Worm (Caenorhabditis elegans) whole organism, L2 larva: ENCODE data around the gene fbxb-97.

Experiments used
- aly-2 ChIP-seq: fragments of 150-350 bp; optimal IDR thresholded peaks from 2 replicates; lab custom pipeline; 2014; ENCODE audit warnings: missing biosample characterization, missing genetic modification characterization
- ama-1 ChIP-seq: fragments of 150-350 bp; optimal IDR thresholded peaks from 2 replicates; lab custom pipeline; 2018; ENCODE audit warnings: inconsistent platforms
- blmp-1 ChIP-seq: sonication (generic microtip); optimal IDR thresholded peaks from 2 replicates; lab custom pipeline; 2017; ENCODE audit warnings: missing genetic modification characterization, mild to moderate bottlenecking, missing compliant biosample characterization, antibody characterized with exemption, moderate library complexity; ENCODE audit not compliant: insufficient read depth
- elt-3 ChIP-seq: sonication (generic microtip); optimal IDR thresholded peaks from 2 replicates; lab custom pipeline; 2017; ENCODE audit warnings: missing biosample characterization, missing genetic modification characterization
- fos-1 ChIP-seq: fragments of 150-350 bp; optimal IDR thresholded peaks from 2 replicates; lab custom pipeline; 2014; ENCODE audit warnings: missing biosample characterization, missing genetic modification characterization
- mab-5 ChIP-seq: fragments of 150-350 bp; optimal IDR thresholded peaks from 2 replicates; lab custom pipeline; 2014; ENCODE audit warnings: missing biosample characterization, missing genetic modification characterization
- nhr-237 ChIP-seq: fragments of 150-350 bp; optimal IDR thresholded peaks from 2 replicates; lab custom pipeline; 2014; ENCODE audit warnings: missing biosample characterization, missing genetic modification characterization
- nhr-77 ChIP-seq: fragments of 150-350 bp; optimal IDR thresholded peaks from 2 replicates; lab custom pipeline; 2014; ENCODE audit warnings: missing biosample characterization, missing genetic modification characterization
- unc-39 ChIP-seq: fragments of 150-350 bp; optimal IDR thresholded peaks from 2 replicates; lab custom pipeline; 2014; ENCODE audit warnings: missing biosample characterization, missing genetic modification characterization
- unc-55 ChIP-seq: fragments of 150-350 bp; sonication (generic microtip); optimal IDR thresholded peaks from 3 replicates; lab custom pipeline; 2014; ENCODE audit warnings: missing biosample characterization, missing genetic modification reagents, missing genetic modification characterization
- ztf-1 ChIP-seq: fragments of 200-800 bp; sonication (Bioruptor generic); conservative IDR thresholded peaks from 2 replicates; pipeline ENCODE4 v1.3.6; 2022; ENCODE audit warnings: missing genetic modification characterization, missing compliant biosample characterization
- ztf-11 ChIP-seq: sonication (generic microtip); optimal IDR thresholded peaks from 2 replicates; lab custom pipeline; 2017; ENCODE audit warnings: missing biosample characterization, missing genetic modification characterization
- ztf-4 ChIP-seq: fragments of 150-350 bp; optimal IDR thresholded peaks from 2 replicates; lab custom pipeline; 2014; ENCODE audit warnings: missing biosample characterization, missing genetic modification characterization

DNA sequence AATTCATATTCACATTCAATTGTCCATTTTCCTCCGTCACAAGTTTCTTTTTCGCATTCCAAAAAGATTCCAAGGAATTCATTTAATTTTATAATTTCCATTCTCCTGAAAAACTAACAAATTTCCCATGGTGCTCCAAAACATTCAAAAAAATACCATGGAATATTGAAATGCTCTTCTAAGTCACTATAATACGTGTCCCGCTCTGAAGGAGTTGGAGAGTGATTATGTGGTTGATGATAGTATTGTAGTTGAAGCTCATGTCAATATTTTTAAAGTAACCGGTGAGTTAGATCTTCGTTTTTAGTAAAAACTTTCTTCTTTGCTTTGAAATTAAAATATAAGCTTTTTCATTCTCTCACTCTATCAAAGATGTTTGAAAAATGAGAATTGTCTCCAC, 42.7 kb upstream of the fbxb-97 start, which contains the start of gene math-9:
- TF ChIP-seq ztf-1 = no peak
- TF ChIP-seq blmp-1 (tag; lab: Kevin White, UChicago) = no peak
- TF ChIP-seq nhr-77 = no peak
- no peak for TF ChIP-seq mab-5
- no peak for TF ChIP-seq fos-1 (tag; lab: Kevin White, UChicago)
- TF ChIP-seq ztf-11 (tag; lab: Kevin White, UChicago) = no peak
- TF ChIP-seq nhr-237 = no peak
- no peak for TF ChIP-seq ama-1 (lab: Kevin White, UChicago)
- TF ChIP-seq elt-3 (tag; lab: Kevin White, UChicago) = no peak
- TF ChIP-seq ztf-4 (tag; lab: Kevin White, UChicago) = no peak
- no peak for TF ChIP-seq aly-2
- TF ChIP-seq unc-55 = no peak
- no peak for TF ChIP-seq unc-39 (tag; lab: Kevin White, UChicago)
